Worm (Caenorhabditis elegans) whole organism, L1 larva: ENCODE data around the gene Y15E3A.3.

Experiments used
- C16A3.4 ChIP-seq: fragments of 150-350 bp; optimal IDR thresholded peaks from 2 replicates; lab custom pipeline; 2014; ENCODE audit warnings: missing biosample characterization, missing genetic modification characterization
- F16B12.6 ChIP-seq: fragments of 150-350 bp; optimal IDR thresholded peaks from 2 replicates; lab custom pipeline; 2014; ENCODE audit warnings: missing biosample characterization, missing genetic modification characterization
- Y116A8C.19 ChIP-seq: sonication (generic microtip); optimal IDR thresholded peaks from 2 replicates; lab custom pipeline; 2016; ENCODE audit warnings: missing compliant biosample characterization, missing genetic modification characterization, borderline replicate concordance
- aha-1 ChIP-seq: fragments of 150-350 bp; optimal IDR thresholded peaks from 2 replicates; lab custom pipeline; 2014; ENCODE audit warnings: missing biosample characterization, missing genetic modification characterization
- blmp-1 ChIP-seq: fragments of 150-350 bp; optimal IDR thresholded peaks from 2 replicates; lab custom pipeline; 2014; ENCODE audit warnings: missing biosample characterization, missing genetic modification characterization
- ceh-82 ChIP-seq, 3 experiments: fragments of 150-350 bp in 1 of 3; sonication (generic microtip) in 2 of 3; optimal IDR thresholded peaks; 2 replicates each; lab custom pipeline; 2014 to 2017; ENCODE audit warnings: missing biosample characterization in 3 of 3, missing genetic modification characterization in 3 of 3
- ceh-88 ChIP-seq: fragments of 200-800 bp; sonication (Bioruptor generic); IDR thresholded peaks from 2 replicates; pipeline ENCODE4 v1.3.6; 2022; ENCODE audit warnings: missing genetic modification characterization, missing compliant biosample characterization
- ceh-90 ChIP-seq: sonication (generic microtip); optimal IDR thresholded peaks from 2 replicates; lab custom pipeline; 2016; ENCODE audit warnings: missing genetic modification characterization, missing compliant biosample characterization
- ces-1 ChIP-seq: fragments of 150-350 bp; optimal IDR thresholded peaks from 2 replicates; lab custom pipeline; 2014; ENCODE audit warnings: missing biosample characterization, missing genetic modification reagents, missing genetic modification characterization
- efl-1 ChIP-seq, 4 experiments: fragments of 150-350 bp; optimal IDR thresholded peaks in 3 of 4; peaks in 1 of 4; 1 replicate in 1 of 4; 2 replicates in 3 of 4; lab custom pipeline; 2014; ENCODE audit warnings: missing biosample characterization in 2 of 4, missing genetic modification characterization in 2 of 4, missing genetic modification reagents in 2 of 4
- egl-13 ChIP-seq: sonication (generic microtip); optimal IDR thresholded peaks from 2 replicates; lab custom pipeline; 2016; ENCODE audit warnings: missing genotype, missing genetic modification reagents, missing genetic modification characterization, missing compliant biosample characterization
- fkh-10 ChIP-seq: sonication (generic microtip); optimal IDR thresholded peaks from 2 replicates; lab custom pipeline; 2017; ENCODE audit warnings: missing biosample characterization, missing genetic modification reagents, missing genetic modification characterization
- fos-1 ChIP-seq: fragments of 150-350 bp; optimal IDR thresholded peaks from 2 replicates; lab custom pipeline; 2014; ENCODE audit warnings: missing biosample characterization, missing genetic modification characterization
- grh-1 ChIP-seq: fragments of 200-800 bp; sonication (Bioruptor generic); IDR thresholded peaks from 2 replicates; pipeline ENCODE4 v1.3.6; 2022; ENCODE audit warnings: missing genetic modification reagents, missing genetic modification characterization, missing compliant biosample characterization
- isw-1 ChIP-seq: fragments of 200-800 bp; sonication (Bioruptor generic); IDR thresholded peaks from 2 replicates; pipeline ENCODE4 v1.3.6; 2022; ENCODE audit warnings: missing genetic modification characterization, missing compliant biosample characterization
- lin-13 ChIP-seq: fragments of 150-350 bp; optimal IDR thresholded peaks from 2 replicates; lab custom pipeline; 2014; ENCODE audit warnings: missing biosample characterization, missing genetic modification reagents, missing genetic modification characterization
- lin-14 ChIP-seq: fragments of 200-800 bp; sonication (Bioruptor generic); optimal IDR thresholded peaks from 2 replicates; lab custom pipeline; 2018; ENCODE audit warnings: mild to moderate bottlenecking, missing genetic modification characterization, moderate library complexity, missing compliant biosample characterization
- lir-3 ChIP-seq: sonication (generic microtip); optimal IDR thresholded peaks from 2 replicates; lab custom pipeline; 2016; ENCODE audit warnings: mild to moderate bottlenecking, missing genetic modification characterization, moderate library complexity, missing compliant biosample characterization; ENCODE audit not compliant: poor library complexity
- mdl-1 ChIP-seq, 2 experiments: fragments of 150-350 bp; optimal IDR thresholded peaks; 2 replicates each; lab custom pipeline; 2014 to 2017; ENCODE audit warnings: missing biosample characterization in 2 of 2, missing genetic modification characterization in 2 of 2, inconsistent platforms in 1 of 2
- mef-2 ChIP-seq: fragments of 150-350 bp; optimal IDR thresholded peaks from 2 replicates; lab custom pipeline; 2014; ENCODE audit warnings: missing biosample characterization, missing genetic modification characterization
- nhr-20 ChIP-seq: sonication (generic microtip); optimal IDR thresholded peaks from 2 replicates; lab custom pipeline; 2016; ENCODE audit warnings: mild to moderate bottlenecking, missing genetic modification characterization, missing compliant biosample characterization
- nhr-28 ChIP-seq: fragments of 150-350 bp; optimal IDR thresholded peaks from 2 replicates; lab custom pipeline; 2014; ENCODE audit warnings: missing biosample characterization, missing genetic modification characterization
- nhr-47 ChIP-seq: sonication (generic microtip); optimal IDR thresholded peaks from 2 replicates; lab custom pipeline; 2016; ENCODE audit warnings: mild to moderate bottlenecking, missing genetic modification characterization, moderate library complexity, missing compliant biosample characterization
- nhr-84 ChIP-seq: sonication (generic microtip); optimal IDR thresholded peaks from 2 replicates; lab custom pipeline; 2017; ENCODE audit warnings: missing biosample characterization, missing genetic modification characterization
- pag-3 ChIP-seq: sonication (generic microtip); optimal IDR thresholded peaks from 2 replicates; lab custom pipeline; 2017; ENCODE audit warnings: missing genetic modification characterization, mild to moderate bottlenecking, missing compliant biosample characterization, antibody characterized with exemption, borderline replicate concordance; ENCODE audit not compliant: insufficient read depth
- pax-3 ChIP-seq: fragments of 200-800 bp; sonication (Bioruptor generic); optimal IDR thresholded peaks from 2 replicates; lab custom pipeline; 2018; ENCODE audit warnings: mild to moderate bottlenecking, missing genetic modification characterization, moderate library complexity, missing compliant biosample characterization
- pqm-1 ChIP-seq: sonication (generic microtip); optimal IDR thresholded peaks from 3 replicates; lab custom pipeline; 2017; ENCODE audit warnings: missing biosample characterization, missing genetic modification characterization
- rnt-1 ChIP-seq: sonication (generic microtip); optimal IDR thresholded peaks from 2 replicates; lab custom pipeline; 2016; ENCODE audit warnings: mild to moderate bottlenecking, missing genetic modification characterization, moderate library complexity, missing compliant biosample characterization
- snpc-4 ChIP-seq: fragments of 150-350 bp; optimal IDR thresholded peaks from 2 replicates; lab custom pipeline; 2014; ENCODE audit warnings: missing biosample characterization, missing genetic modification characterization
- snu-23 ChIP-seq: sonication (generic microtip); optimal IDR thresholded peaks from 2 replicates; lab custom pipeline; 2016; ENCODE audit warnings: missing genetic modification characterization, missing compliant biosample characterization
- sox-4 ChIP-seq: sonication (generic microtip); optimal IDR thresholded peaks from 2 replicates; lab custom pipeline; 2016; ENCODE audit warnings: missing genetic modification characterization, missing compliant biosample characterization
- sptf-1 ChIP-seq: fragments of 150-350 bp; optimal IDR thresholded peaks from 2 replicates; lab custom pipeline; 2014; ENCODE audit warnings: missing biosample characterization, missing genetic modification characterization
- swsn-7 ChIP-seq: sonication (generic microtip); optimal IDR thresholded peaks from 2 replicates; lab custom pipeline; 2016; ENCODE audit warnings: missing genetic modification characterization, missing compliant biosample characterization
- tbx-2 ChIP-seq: sonication (generic microtip); optimal IDR thresholded peaks from 2 replicates; lab custom pipeline; 2016; ENCODE audit warnings: missing genetic modification characterization, missing compliant biosample characterization
- tlp-1 ChIP-seq: fragments of 150-350 bp; optimal IDR thresholded peaks from 2 replicates; lab custom pipeline; 2014; ENCODE audit warnings: missing biosample characterization, missing genetic modification characterization
- unc-30 ChIP-seq: sonication (generic microtip); optimal IDR thresholded peaks from 2 replicates; lab custom pipeline; 2017; ENCODE audit warnings: missing biosample characterization, missing genetic modification characterization
- unc-62 ChIP-seq: fragments of 150-350 bp; optimal IDR thresholded peaks from 2 replicates; lab custom pipeline; 2014; ENCODE audit warnings: missing biosample characterization, missing genetic modification reagents, missing genetic modification characterization
- unc-98 ChIP-seq: fragments of 200-800 bp; sonication (Bioruptor generic); IDR thresholded peaks from 2 replicates; pipeline ENCODE4 v1.3.6; 2022; ENCODE audit warnings: missing genetic modification characterization, missing compliant biosample characterization
- vab-15 ChIP-seq: sonication (generic microtip); optimal IDR thresholded peaks from 2 replicates; lab custom pipeline; 2017; ENCODE audit warnings: missing genotype, mild to moderate bottlenecking, missing genetic modification characterization, missing compliant biosample characterization
- ztf-4 ChIP-seq: fragments of 150-350 bp; optimal IDR thresholded peaks from 2 replicates; lab custom pipeline; 2014; ENCODE audit warnings: missing biosample characterization, missing genetic modification characterization

Gene Y15E3A.3

ce11 chrX:15353874-15354480 is 28.4 kb upstream of the Y15E3A.3 start (continued):
- TF ChIP-seq isw-1 (GFP tag; lab: Robert Waterston, UW) (peak; percentile 70), unc-62 (GFP tag; lab: Kevin White, UChicago) (no peak), lir-3 (tag; lab: Kevin White, UChicago) (peak; percentile 74), pag-3 (tag; lab: Kevin White, UChicago) (peak; percentile 82), swsn-7 (peak; percentile 88), ceh-88 (peak; percentile 62), snu-23 (GFP tag; lab: Kevin White, UChicago) (peak; percentile 94), rnt-1 (tag; lab: Kevin White, UChicago) (peak; percentile 75), aha-1 (tag; lab: Kevin White, UChicago) (no peak), C16A3.4 (tag; lab: Kevin White, UChicago) (peak; percentile 75), ceh-82 (tag; optimal IDR thresholded peaks at IDR 0.05; lab: Kevin White, UChicago) (peak; percentile 61 to 82 (median 78)), pqm-1 (tag; lab: Kevin White, UChicago) (no peak), sox-4 (peak; percentile 38), Y116A8C.19 (no peak), pax-3 (tag; lab: Kevin White, UChicago) (peak; percentile 81), nhr-47 (tag; lab: Kevin White, UChicago) (peak; percentile 91), blmp-1 (tag; lab: Kevin White, UChicago) (peak; percentile 98), lin-13 (GFP tag; lab: Kevin White, UChicago) (peak; percentile 86), nhr-28 (no peak), unc-98 (GFP tag; lab: Robert Waterston, UW) (no peak), tlp-1 (tag; lab: Kevin White, UChicago) (no peak), sptf-1 (tag; lab: Kevin White, UChicago) (no peak), nhr-20 (tag; lab: Kevin White, UChicago) (peak; percentile 90), lin-14 (GFP tag; lab: Kevin White, UChicago) (peak; percentile 99), mef-2 (peak; percentile 60), fos-1 (tag; lab: Kevin White, UChicago) (peak; percentile 70), efl-1 (optimal IDR thresholded peaks at IDR 0.05; lab: Kevin White, UChicago) (peak; percentile 57 to 69), efl-1 (GFP tag; optimal IDR thresholded peaks at IDR 0.05 in 1 of 2; lab: Kevin White, UChicago) (peak; percentile 20 to 91), grh-1 (peak; percentile 32; the same call in 1 of the 2 replicates), ztf-4 (tag; lab: Kevin White, UChicago) (peak; percentile 54), nhr-84 (peak; percentile 30), egl-13 (tag; lab: Kevin White, UChicago) (peak; percentile 85), F16B12.6 (tag; lab: Kevin White, UChicago) (peak; percentile 5), snpc-4 (tag; lab: Kevin White, UChicago) (peak; percentile 17), vab-15 (tag; lab: Kevin White, UChicago) (no peak), mdl-1 (tag; optimal IDR thresholded peaks at IDR 0.05; lab: Kevin White, UChicago) (peak; percentile 75 to 80), fkh-10 (peak; percentile 91), tbx-2 (tag; lab: Kevin White, UChicago) (peak; percentile 91), ceh-90 (tag; lab: Kevin White, UChicago) (peak; percentile 1), ces-1 (peak; percentile 61)

ce11 chrX:15352871-15353270 is 27.3 kb upstream of the Y15E3A.3 start:
- TF ChIP-seq unc-30 (tag; lab: Kevin White, UChicago) (no peak), efl-1 (optimal IDR thresholded peaks at IDR 0.05; lab: Kevin White, UChicago) (no peak), efl-1 (GFP tag; optimal IDR thresholded peaks at IDR 0.05 in 1 of 2; lab: Kevin White, UChicago) (peak in 1 of 2 experiments; percentile 71)
